Worm (Caenorhabditis elegans) whole organism, L2 larva: Measurements from ENCODE around the gene klp-11.

Source experiments
- C34F6.9 ChIP-seq: fragments of 150-350 bp; optimal IDR thresholded peaks from 2 replicates; lab custom pipeline; 2014; ENCODE audit warnings: missing biosample characterization, missing genetic modification characterization
- aly-2 ChIP-seq: fragments of 150-350 bp; optimal IDR thresholded peaks from 2 replicates; lab custom pipeline; 2014; ENCODE audit warnings: missing biosample characterization, missing genetic modification characterization
- ama-1 ChIP-seq: fragments of 150-350 bp; optimal IDR thresholded peaks from 2 replicates; lab custom pipeline; 2018; ENCODE audit warnings: inconsistent platforms
- blmp-1 ChIP-seq: sonication (generic microtip); optimal IDR thresholded peaks from 2 replicates; lab custom pipeline; 2017; ENCODE audit warnings: missing genetic modification characterization, mild to moderate bottlenecking, missing compliant biosample characterization, antibody characterized with exemption, moderate library complexity; ENCODE audit not compliant: insufficient read depth
- ceh-16 ChIP-seq: fragments of 150-350 bp; optimal IDR thresholded peaks from 2 replicates; lab custom pipeline; 2014; ENCODE audit warnings: missing biosample characterization, missing genetic modification characterization
- ceh-82 ChIP-seq: fragments of 150-350 bp; optimal IDR thresholded peaks from 2 replicates; lab custom pipeline; 2014; ENCODE audit warnings: missing biosample characterization, missing genetic modification characterization
- crh-2 ChIP-seq: sonication (generic microtip); optimal IDR thresholded peaks from 2 replicates; lab custom pipeline; 2017; ENCODE audit warnings: missing biosample characterization, missing genetic modification characterization
- dmd-4 ChIP-seq: sonication (generic microtip); optimal IDR thresholded peaks from 2 replicates; lab custom pipeline; 2017; ENCODE audit warnings: missing biosample characterization, missing genetic modification characterization
- egl-27 ChIP-seq: sonication (generic microtip); optimal IDR thresholded peaks from 3 replicates; lab custom pipeline; 2017; ENCODE audit warnings: missing biosample characterization, missing genetic modification reagents, missing genetic modification characterization
- elt-3 ChIP-seq: sonication (generic microtip); optimal IDR thresholded peaks from 2 replicates; lab custom pipeline; 2017; ENCODE audit warnings: missing biosample characterization, missing genetic modification characterization
- fos-1 ChIP-seq: fragments of 150-350 bp; optimal IDR thresholded peaks from 2 replicates; lab custom pipeline; 2014; ENCODE audit warnings: missing biosample characterization, missing genetic modification characterization
- gmeb-1 ChIP-seq: fragments of 150-350 bp; optimal IDR thresholded peaks from 2 replicates; lab custom pipeline; 2014; ENCODE audit warnings: missing biosample characterization, missing genetic modification characterization
- lsy-2 ChIP-seq, 2 experiments: fragments of 150-350 bp in 1 of 2; sonication (generic microtip) in 1 of 2; optimal IDR thresholded peaks; 2 replicates each; lab custom pipeline; 2014 to 2017; ENCODE audit warnings: missing biosample characterization in 2 of 2, missing genetic modification characterization in 2 of 2
- mab-5 ChIP-seq: fragments of 150-350 bp; optimal IDR thresholded peaks from 2 replicates; lab custom pipeline; 2014; ENCODE audit warnings: missing biosample characterization, missing genetic modification characterization
- mbf-1 ChIP-seq: sonication (generic microtip); optimal IDR thresholded peaks from 2 replicates; lab custom pipeline; 2017; ENCODE audit warnings: missing biosample characterization, missing genetic modification characterization
- mdl-1 ChIP-seq, 2 experiments: fragments of 150-350 bp in 1 of 2; sonication (generic microtip) in 1 of 2; optimal IDR thresholded peaks; 2 replicates each; lab custom pipeline; 2017; ENCODE audit warnings: missing biosample characterization in 2 of 2, missing genetic modification characterization in 2 of 2
- nhr-10 ChIP-seq: sonication (generic microtip); optimal IDR thresholded peaks from 2 replicates; lab custom pipeline; 2017; ENCODE audit warnings: missing biosample characterization, missing genetic modification characterization
- nhr-12 ChIP-seq: fragments of 150-350 bp; optimal IDR thresholded peaks from 2 replicates; lab custom pipeline; 2014; ENCODE audit warnings: missing biosample characterization, missing genetic modification characterization
- nhr-23 ChIP-seq: fragments of 150-350 bp; optimal IDR thresholded peaks from 2 replicates; lab custom pipeline; 2014; ENCODE audit warnings: missing biosample characterization, missing genetic modification reagents, missing genetic modification characterization
- nhr-25 ChIP-seq: fragments of 150-350 bp; sonication (generic microtip); optimal IDR thresholded peaks from 3 replicates; lab custom pipeline; 2014; ENCODE audit warnings: missing biosample characterization, missing genetic modification characterization
- nhr-6 ChIP-seq: fragments of 150-350 bp; optimal IDR thresholded peaks from 2 replicates; lab custom pipeline; 2014; ENCODE audit warnings: missing biosample characterization, missing genetic modification characterization
- nhr-77 ChIP-seq: fragments of 150-350 bp; optimal IDR thresholded peaks from 2 replicates; lab custom pipeline; 2014; ENCODE audit warnings: missing biosample characterization, missing genetic modification characterization
- sem-4 ChIP-seq: fragments of 150-350 bp; optimal IDR thresholded peaks from 2 replicates; lab custom pipeline; 2014; ENCODE audit warnings: missing biosample characterization, missing genetic modification reagents, missing genetic modification characterization
- skn-1 ChIP-seq: sonication (generic microtip); optimal IDR thresholded peaks from 2 replicates; lab custom pipeline; 2017; ENCODE audit warnings: missing biosample characterization, missing genetic modification characterization
- sma-3 ChIP-seq: sonication (generic microtip); optimal IDR thresholded peaks from 2 replicates; lab custom pipeline; 2016; ENCODE audit warnings: missing genetic modification reagents, missing genetic modification characterization, missing compliant biosample characterization
- sma-9 ChIP-seq, 2 experiments: fragments of 150-350 bp in 1 of 2; sonication (generic microtip) in 1 of 2; optimal IDR thresholded peaks; 2 replicates each; lab custom pipeline; 2014 to 2016; ENCODE audit warnings: missing genetic modification characterization in 2 of 2, mild to moderate bottlenecking in 1 of 2, missing biosample characterization in 1 of 2, missing compliant biosample characterization in 1 of 2, missing genetic modification reagents in 1 of 2, moderate library complexity in 1 of 2
- snpc-4 ChIP-seq: fragments of 150-350 bp; optimal IDR thresholded peaks from 2 replicates; lab custom pipeline; 2014; ENCODE audit warnings: missing biosample characterization, missing genetic modification characterization
- unc-55 ChIP-seq: fragments of 150-350 bp; sonication (generic microtip); optimal IDR thresholded peaks from 3 replicates; lab custom pipeline; 2014; ENCODE audit warnings: missing biosample characterization, missing genetic modification reagents, missing genetic modification characterization
- zag-1 ChIP-seq: fragments of 150-350 bp; optimal IDR thresholded peaks from 2 replicates; lab custom pipeline; 2014; ENCODE audit warnings: missing biosample characterization, missing genetic modification characterization
- ztf-1 ChIP-seq: fragments of 200-800 bp; sonication (Bioruptor generic); conservative IDR thresholded peaks from 2 replicates; pipeline ENCODE4 v1.3.6; 2022; ENCODE audit warnings: missing genetic modification characterization, missing compliant biosample characterization
- ztf-4 ChIP-seq: fragments of 150-350 bp; optimal IDR thresholded peaks from 2 replicates; lab custom pipeline; 2014; ENCODE audit warnings: missing biosample characterization, missing genetic modification characterization

The klp-11 gene

ce11 chrIV:8730469-8730868, 31.4 kb downstream of the klp-11 start, which contains the start of gene F21D5.3:
Gene F21D5.3 (plus strand): TSS chrIV:8730815.
- TF ChIP-seq zag-1 (tag; lab: Kevin White, UChicago) (no peak), crh-2 (peak; percentile 41), blmp-1 (tag; lab: Kevin White, UChicago) (no peak), egl-27 (tag; lab: Kevin White, UChicago) (no peak), dmd-4 (no peak), ceh-16 (tag; lab: Kevin White, UChicago) (no peak), lsy-2 (tag; optimal IDR thresholded peaks at IDR 0.05; lab: Kevin White, UChicago) (no peak), nhr-6 (tag; lab: Kevin White, UChicago) (no peak), sma-9 (GFP tag; optimal IDR thresholded peaks at IDR 0.05; lab: Kevin White, UChicago) (peak; percentile 42), sma-9 (tag; optimal IDR thresholded peaks at IDR 0.05; lab: Kevin White, UChicago) (no peak), ama-1 (lab: Kevin White, UChicago) (no peak), gmeb-1 (tag; lab: Kevin White, UChicago) (peak; percentile 16), fos-1 (tag; lab: Kevin White, UChicago) (peak; percentile 94), mab-5 (no peak), unc-55 (GFP tag; lab: Kevin White, UChicago) (no peak), mdl-1 (tag; optimal IDR thresholded peaks at IDR 0.05; lab: Kevin White, UChicago) (no peak), nhr-10 (no peak), C34F6.9 (tag; lab: Kevin White, UChicago) (no peak)

ce11 chrIV:8729636-8730035, 32.2 kb downstream of the klp-11 start:
- TF ChIP-seq crh-2 = peak; percentile 1
- TF ChIP-seq lsy-2 (tag; optimal IDR thresholded peaks at IDR 0.05; lab: Kevin White, UChicago) = no peak
- TF ChIP-seq nhr-23 (tag; lab: Kevin White, UChicago) = no peak
- TF ChIP-seq sma-9 (GFP tag; optimal IDR thresholded peaks at IDR 0.05; lab: Kevin White, UChicago) = peak; percentile 38
- no peak for TF ChIP-seq sma-9 (tag; optimal IDR thresholded peaks at IDR 0.05; lab: Kevin White, UChicago)
- TF ChIP-seq fos-1 (tag; lab: Kevin White, UChicago) = peak; percentile 16
- no peak for TF ChIP-seq sma-3 (GFP tag; lab: Kevin White, UChicago)
- no peak for TF ChIP-seq sem-4 (tag; lab: Kevin White, UChicago)
- TF ChIP-seq nhr-25 (tag; lab: Kevin White, UChicago) = no peak

- TF ChIP-seq ztf-1 (GFP tag; lab: Robert Waterston, UW) (no peak), snpc-4 (tag; lab: Kevin White, UChicago) (no peak), elt-3 (no peak), aly-2 (no peak), ztf-4 (tag; lab: Kevin White, UChicago) (no peak), gmeb-1 (tag; lab: Kevin White, UChicago) (no peak), nhr-77 (tag; lab: Kevin White, UChicago) (no peak), ceh-82 (tag; lab: Kevin White, UChicago) (no peak), nhr-25 (tag; lab: Kevin White, UChicago) (no peak), mbf-1 (tag; lab: Kevin White, UChicago) (no peak), nhr-6 (tag; lab: Kevin White, UChicago) (no peak), skn-1 (tag; lab: Kevin White, UChicago) (no peak), nhr-12 (tag; lab: Kevin White, UChicago) (no peak)
These were observed 33.7 kb downstream of the klp-11 start, which contains the start of gene otub-3 for ce11 chrIV:8728122-8728521. Gene otub-3 (plus strand): TSS chrIV:8728177.

- TF ChIP-seq skn-1 (tag; lab: Kevin White, UChicago) = peak; percentile 20
- no peak for TF ChIP-seq C34F6.9 (tag; lab: Kevin White, UChicago)
- TF ChIP-seq fos-1 (tag; lab: Kevin White, UChicago) = peak; percentile 3
- no peak for TF ChIP-seq aly-2
- no peak for TF ChIP-seq nhr-77 (tag; lab: Kevin White, UChicago)
These were observed 36.5 kb downstream of the klp-11 start, which contains the start of gene pgm-3 for ce11 chrIV:8725345-8725744. Gene pgm-3 (plus strand): TSS chrIV:8725722.

ce11 chrIV:8724907-8725306, 37.0 kb downstream of the klp-11 start:
- no peak for TF ChIP-seq nhr-77 (tag; lab: Kevin White, UChicago)

ce11 chrIV:8723720-8724119, 38.1 kb downstream of the klp-11 start, which contains the start of gene F21D5.9:
Gene F21D5.9 (plus strand): TSS chrIV:8724020.
- no peak for TF ChIP-seq nhr-25 (tag; lab: Kevin White, UChicago)
- TF ChIP-seq nhr-12 (tag; lab: Kevin White, UChicago) = no peak
- TF ChIP-seq nhr-10 = no peak
- TF ChIP-seq sem-4 (tag; lab: Kevin White, UChicago) = no peak
